Worm (Caenorhabditis elegans): ENCODE measurements around the gene srt-55.

The srt-55 gene

ce11 chrIII:10132495-10133450, 26.5 kb upstream of the srt-55 start (continued):
- no peak for TF ChIP-seq tra-1 (GFP tag; IDR thresholded peaks at IDR 0.05)
- TF ChIP-seq snpc-4 (tag; optimal IDR thresholded peaks at IDR 0.05), result no peak
- no peak for TF ChIP-seq fkh-10 (GFP tag; optimal IDR thresholded peaks at IDR 0.05)
- TF ChIP-seq dve-1 (tag; optimal IDR thresholded peaks at IDR 0.05; ENCODE audit: insufficient read depth), result peak; percentile 90
- TF ChIP-seq lir-3 (tag; optimal IDR thresholded peaks at IDR 0.05), result no peak
- no peak for TF ChIP-seq hif-1 (tag; optimal IDR thresholded peaks at IDR 0.05)
- no peak for TF ChIP-seq egl-43 (GFP tag; IDR thresholded peaks at IDR 0.05)
- no peak for TF ChIP-seq dmd-8 (GFP tag; IDR thresholded peaks at IDR 0.05)
- TF ChIP-seq ceh-82 (tag; optimal IDR thresholded peaks at IDR 0.05), result no peak
- TF ChIP-seq lin-15B (tag; optimal IDR thresholded peaks at IDR 0.05), result no peak
- no peak for TF ChIP-seq zfp-3 (GFP tag; conservative IDR thresholded peaks at IDR 0.05)
- TF ChIP-seq attf-4 (tag; optimal IDR thresholded peaks at IDR 0.05), result no peak
- TF ChIP-seq zfp-2 (tag; optimal IDR thresholded peaks at IDR 0.05), result no peak
- no peak for TF ChIP-seq unc-130 (GFP tag; optimal IDR thresholded peaks at IDR 0.05)
- no peak for TF ChIP-seq daf-16 (GFP tag; optimal IDR thresholded peaks at IDR 0.05)
- TF ChIP-seq daf-16 (tag; optimal IDR thresholded peaks at IDR 0.05), result peak; percentile 65
- TF ChIP-seq daf-12 (tag; optimal IDR thresholded peaks at IDR 0.05), result no peak
- TF ChIP-seq nhr-48 (tag; optimal IDR thresholded peaks at IDR 0.05), result no peak
- TF ChIP-seq ztf-11 (tag; optimal IDR thresholded peaks at IDR 0.05), result no peak
- no peak for TF ChIP-seq lim-7 (GFP tag; IDR thresholded peaks at IDR 0.05)
- TF ChIP-seq hlh-30 (tag; optimal IDR thresholded peaks at IDR 0.05; ENCODE audit: insufficient read depth), result peak; percentile 71
- TF ChIP-seq T20F7.1 (GFP tag; optimal IDR thresholded peaks at IDR 0.05), result peak; percentile 40
- TF ChIP-seq lin-1 (GFP tag; IDR thresholded peaks at IDR 0.05), result no peak
- no peak for TF ChIP-seq mdt-29 (GFP tag; IDR thresholded peaks at IDR 0.05)
- TF ChIP-seq ama-1 (optimal IDR thresholded peaks at IDR 0.05), result no peak
- TF ChIP-seq madf-9 (GFP tag; conservative IDR thresholded peaks at IDR 0.05), result no peak
- TF ChIP-seq ceh-44 (GFP tag; IDR thresholded peaks at IDR 0.05), result no peak
- TF ChIP-seq zip-2 (tag; optimal IDR thresholded peaks at IDR 0.05), result no peak
- TF ChIP-seq pha-4 (GFP tag; IDR thresholded peaks at IDR 0.05), result peak; percentile 72
- no peak for TF ChIP-seq pha-4 (tag; optimal IDR thresholded peaks at IDR 0.05)
- TF ChIP-seq ZK337.2 (GFP tag; IDR thresholded peaks at IDR 0.05), result no peak
- TF ChIP-seq arid-1 (GFP tag; conservative IDR thresholded peaks at IDR 0.05), result 0 out of 2 replicates have a peak, but pooled peaks have one; percentile 8
- peak in 1 of 2 experiments; percentile 68 for TF ChIP-seq unc-62 (GFP tag; optimal IDR thresholded peaks at IDR 0.05 in 1 of 2)
- no peak for TF ChIP-seq unc-62 (tag; optimal IDR thresholded peaks at IDR 0.05)
- no peak for TF ChIP-seq Y48G9A.11 (GFP tag; IDR thresholded peaks at IDR 0.05)
- no peak for TF ChIP-seq unc-39 (tag; optimal IDR thresholded peaks at IDR 0.05)
- TF ChIP-seq nhr-11 (tag; optimal IDR thresholded peaks at IDR 0.05), result no peak
- TF ChIP-seq daf-19 (GFP tag; conservative IDR thresholded peaks at IDR 0.05), result no peak
- no peak for TF ChIP-seq daf-8 (GFP tag; IDR thresholded peaks at IDR 0.05)
- no peak for TF ChIP-seq rbr-2 (tag; optimal IDR thresholded peaks at IDR 0.05)
- TF ChIP-seq lin-38 (GFP tag; IDR thresholded peaks at IDR 0.05), result 0 out of 2 replicates have a peak, but pooled peaks have one; percentile 8
- no peak for TF ChIP-seq Y75B8A.6 (GFP tag; IDR thresholded peaks at IDR 0.05)
- peak; percentile 20 for TF ChIP-seq nhr-6 (tag; optimal IDR thresholded peaks at IDR 0.05)
- TF ChIP-seq hlh-11 (tag; optimal IDR thresholded peaks at IDR 0.05), result peak; percentile 73
- TF ChIP-seq saeg-2 (GFP tag; IDR thresholded peaks at IDR 0.05), result no peak
- no peak for TF ChIP-seq madf-5 (GFP tag; IDR thresholded peaks at IDR 0.05)
- TF ChIP-seq dmd-6 (GFP tag; IDR thresholded peaks at IDR 0.05), result peak; percentile 12; the same call in 1 of the 2 replicates
- no peak for TF ChIP-seq F37D6.2 (tag; optimal IDR thresholded peaks at IDR 0.05)
- TF ChIP-seq egl-27 (tag; optimal IDR thresholded peaks at IDR 0.05), result no peak
- TF ChIP-seq fos-1 (tag; optimal IDR thresholded peaks at IDR 0.05), result no peak
- TF ChIP-seq pqm-1 (tag; optimal IDR thresholded peaks at IDR 0.05), result peak; percentile 75
